Fruit fly (Drosophila melanogaster) whole organism, adult: ENCODE results near the gene CtIP.

Experiments
- CG11617 ChIP-seq: fragments of 200-800 bp; sonication (Bioruptor generic); optimal IDR thresholded peaks from 2 replicates; lab custom pipeline; 2017; ENCODE audit warnings: mild to moderate bottlenecking, missing biosample characterization, missing genetic modification reagents, missing genetic modification characterization
- CG12768 ChIP-seq: fragments of 200-800 bp; sonication (Bioruptor generic); optimal IDR thresholded peaks from 2 replicates; lab custom pipeline; 2017; ENCODE audit warnings: missing biosample characterization, missing genetic modification characterization, mild to moderate bottlenecking, moderate library complexity, missing genetic modification reagents
- CG1620 ChIP-seq: fragments of 200-800 bp; sonication (Bioruptor generic); optimal IDR thresholded peaks from 2 replicates; lab custom pipeline; 2016; ENCODE audit warnings: missing biosample characterization, missing genetic modification characterization
- CG33017 ChIP-seq: fragments of 200-800 bp; sonication (Bioruptor generic); optimal IDR thresholded peaks from 2 replicates; lab custom pipeline; 2018; ENCODE audit warnings: missing biosample characterization, mild to moderate bottlenecking, missing genetic modification characterization, moderate library complexity
- CG7045 ChIP-seq: fragments of 200-800 bp; sonication (Bioruptor generic); optimal IDR thresholded peaks from 2 replicates; lab custom pipeline; 2017; ENCODE audit warnings: missing biosample characterization, mild to moderate bottlenecking, missing genetic modification characterization
- CG7101 ChIP-seq: fragments of 200-800 bp; sonication (Bioruptor generic); optimal IDR thresholded peaks from 2 replicates; lab custom pipeline; 2018; ENCODE audit warnings: missing biosample characterization, mild to moderate bottlenecking, missing genetic modification characterization, moderate library complexity
- Clk ChIP-seq: fragments of 200-800 bp; sonication (Bioruptor generic); optimal IDR thresholded peaks from 2 replicates; lab custom pipeline; 2017; ENCODE audit warnings: missing biosample characterization, missing genetic modification characterization
- Crg-1 ChIP-seq: fragments of 200-800 bp; sonication (Bioruptor generic); optimal IDR thresholded peaks from 2 replicates; lab custom pipeline; 2016; ENCODE audit warnings: missing biosample characterization, missing genetic modification characterization
- Hr96 ChIP-seq: fragments of 200-800 bp; sonication (Bioruptor generic); optimal IDR thresholded peaks from 2 replicates; lab custom pipeline; 2016; ENCODE audit warnings: missing biosample characterization, missing genetic modification characterization
- Mnt ChIP-seq: fragments of 200-800 bp; sonication (Bioruptor generic); optimal IDR thresholded peaks from 2 replicates; lab custom pipeline; 2016; ENCODE audit warnings: missing biosample characterization, mild to moderate bottlenecking, missing genetic modification characterization
- bab1 ChIP-seq: fragments of 200-800 bp; sonication (Bioruptor generic); optimal IDR thresholded peaks from 3 replicates; lab custom pipeline; 2019; ENCODE audit warnings: missing biosample characterization, mild to moderate bottlenecking, missing genetic modification characterization, moderate library complexity
- cic ChIP-seq: fragments of 200-800 bp; sonication (Bioruptor generic); optimal IDR thresholded peaks from 2 replicates; lab custom pipeline; 2017; ENCODE audit warnings: missing biosample characterization, mild to moderate bottlenecking, missing genetic modification characterization, moderate library complexity
- cnc ChIP-seq, 2 experiments: fragments of >200 bp; optimal IDR thresholded peaks; 2 replicates each; lab custom pipeline; 2017
- pad ChIP-seq: fragments of 200-800 bp; sonication (Bioruptor generic); optimal IDR thresholded peaks from 3 replicates; lab custom pipeline; 2017; ENCODE audit warnings: missing biosample characterization, missing genetic modification characterization, mild to moderate bottlenecking, moderate library complexity, missing genetic modification reagents
- tj ChIP-seq: fragments of 200-800 bp; sonication (Bioruptor generic); optimal IDR thresholded peaks from 3 replicates; lab custom pipeline; 2017; ENCODE audit warnings: missing biosample characterization, mild to moderate bottlenecking, missing genetic modification characterization, moderate library complexity
- toe ChIP-seq: fragments of 200-800 bp; sonication (Bioruptor generic); optimal IDR thresholded peaks from 2 replicates; lab custom pipeline; 2016; ENCODE audit warnings: missing biosample characterization, missing genetic modification characterization

The CtIP gene

DNA sequence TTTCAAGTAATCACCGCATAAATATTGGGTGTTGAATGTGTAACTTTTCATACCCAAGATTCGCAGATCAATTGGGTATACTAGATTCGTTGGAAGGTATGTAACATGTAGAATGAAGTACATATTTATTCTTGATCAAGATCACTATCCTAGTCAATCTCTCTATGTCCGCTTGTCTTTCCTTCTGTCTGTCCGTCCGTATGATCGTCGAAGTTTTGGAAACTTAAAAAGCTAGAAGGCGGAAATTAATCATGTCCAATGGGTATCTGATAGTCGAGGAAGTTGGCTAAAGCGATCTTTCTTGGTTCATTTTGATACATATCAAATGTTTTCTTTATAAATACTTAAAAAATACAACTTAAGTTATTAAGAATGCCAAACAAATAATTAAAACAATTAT, 51.6 kb downstream of the CtIP start:
- no peak for TF ChIP-seq Clk (GFP tag; lab: Kevin White, UChicago)
- no peak for TF ChIP-seq bab1 (GFP tag; lab: Kevin White, UChicago)
- TF ChIP-seq tj (GFP tag; lab: Kevin White, UChicago) = no peak
- TF ChIP-seq cnc (optimal IDR thresholded peaks at IDR 0.05; lab: Kevin White, UChicago) = no peak
- no peak for TF ChIP-seq CG12768 (GFP tag; lab: Kevin White, UChicago)
- no peak for TF ChIP-seq CG7101 (tag; lab: Kevin White, UChicago)
- TF ChIP-seq Hr96 (GFP tag; lab: Kevin White, UChicago) = no peak
- TF ChIP-seq Crg-1 (GFP tag; lab: Kevin White, UChicago) = no peak
- TF ChIP-seq CG1620 (GFP tag; lab: Kevin White, UChicago) = no peak
- TF ChIP-seq pad (GFP tag; lab: Kevin White, UChicago) = no peak
- no peak for TF ChIP-seq CG33017 (tag; lab: Kevin White, UChicago)
- no peak for TF ChIP-seq CG7045 (GFP tag; lab: Kevin White, UChicago)
- TF ChIP-seq Mnt (GFP tag; lab: Kevin White, UChicago) = no peak
- no peak for TF ChIP-seq toe (GFP tag; lab: Kevin White, UChicago)
- TF ChIP-seq CG11617 (GFP tag; lab: Kevin White, UChicago) = no peak
- no peak for TF ChIP-seq cic
